In the genomic region with DNA sequence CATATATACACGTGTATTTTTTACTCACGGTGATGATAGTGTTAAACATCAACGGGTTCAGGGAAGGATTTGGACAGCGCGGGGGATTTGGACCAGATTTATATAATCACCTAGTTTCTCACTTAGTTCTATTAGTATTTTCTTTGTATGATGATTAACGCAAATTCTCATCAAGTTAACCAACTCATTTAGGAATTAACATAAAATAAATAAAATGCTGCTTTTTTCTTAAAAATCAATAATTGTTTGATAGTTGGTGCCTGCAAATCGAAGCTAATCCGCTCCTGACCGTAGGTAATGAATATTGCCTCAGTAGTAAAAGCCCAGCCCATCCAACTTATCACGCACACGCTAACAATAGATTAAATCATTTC, we compare ENCODE assay signal across 1 fruit fly cellular context.
TF ChIP-seq lines count a peak whose summit lies in the region.

No protein-coding gene starts in this region.

TF ChIP-seq in whole organism, embryonic, 481 proteins besides CTCF, POLR2A, EP300 and RAD21 (continued from another document and continues in another):
- TF ChIP-seq Awh (GFP tag; IDR thresholded peaks at IDR 0.05; lab: Robert Waterston, UW) (no peak), prd (optimal IDR thresholded peaks at IDR 0.05; lab: Kevin White, UChicago) (no peak), prd (GFP tag; IDR thresholded peaks at IDR 0.05; lab: Robert Waterston, UW) (peak; percentile 90), Med (GFP tag; lab: Kevin White, UChicago) (peak; percentile 95), Fer3 (tag; optimal IDR thresholded peaks at IDR 0.05; lab: Kevin White, UChicago) (peak; percentile 90), wor (GFP tag; IDR thresholded peaks at IDR 0.05; lab: Robert Waterston, UW) (peak; percentile 74), insv (GFP tag; optimal IDR thresholded peaks at IDR 0.05; lab: Kevin White, UChicago) (peak in 1 of 2 experiments; percentile 35), CG31224 (GFP tag; IDR thresholded peaks at IDR 0.05; lab: Robert Waterston, UW) (peak; percentile 84), Mrtf (GFP tag; IDR thresholded peaks at IDR 0.05; lab: Robert Waterston, UW) (peak; percentile 82), az2 (GFP tag; optimal IDR thresholded peaks at IDR 0.05; lab: Kevin White, UChicago) (peak; percentile 68), CG8478 (optimal IDR thresholded peaks at IDR 0.05; lab: Kevin White, UChicago) (no peak), CG12155 (GFP tag; optimal IDR thresholded peaks at IDR 0.05; lab: Kevin White, UChicago) (peak; percentile 77), Hsf (GFP tag; optimal IDR thresholded peaks at IDR 0.05; lab: Kevin White, UChicago) (peak; percentile 80), wek (GFP tag; optimal IDR thresholded peaks at IDR 0.05; lab: Kevin White, UChicago) (no peak), h (optimal IDR thresholded peaks at IDR 0.05; lab: Kevin White, UChicago) (no peak), CG30403 (GFP tag; optimal IDR thresholded peaks at IDR 0.05; lab: Kevin White, UChicago) (peak; percentile 93), CG1529 (GFP tag; optimal IDR thresholded peaks at IDR 0.05; lab: Kevin White, UChicago) (peak; percentile 21), Hand (GFP tag; optimal IDR thresholded peaks at IDR 0.05; lab: Kevin White, UChicago) (peak; percentile 66), CG17361 (GFP tag; IDR thresholded peaks at IDR 0.05; lab: Robert Waterston, UW) (peak; percentile 71; the same call in 2 of the 3 replicates), E2f1 (GFP tag; IDR thresholded peaks at IDR 0.05; lab: Robert Waterston, UW) (peak; percentile 85), sr (GFP tag; IDR thresholded peaks at IDR 0.05; lab: Robert Waterston, UW) (no peak), tna (GFP tag; IDR thresholded peaks at IDR 0.05; lab: Robert Waterston, UW; ENCODE audit: partially characterized antibody) (no peak), fd102C (GFP tag; optimal IDR thresholded peaks at IDR 0.05; lab: Kevin White, UChicago) (no peak), run (tag; optimal IDR thresholded peaks at IDR 0.05; lab: Kevin White, UChicago) (peak; percentile 59), CoRest (tag; optimal IDR thresholded peaks at IDR 0.05; lab: Kevin White, UChicago) (peak; percentile 93), hb (GFP tag; IDR thresholded peaks at IDR 0.05; lab: Robert Waterston, UW; ENCODE audit: partially characterized antibody) (no peak), ash1 (GFP tag; optimal IDR thresholded peaks at IDR 0.05; lab: Kevin White, UChicago) (no peak), Jarid2 (GFP tag; optimal IDR thresholded peaks at IDR 0.05; lab: Kevin White, UChicago) (peak; percentile 61), BEAF-32 (GFP tag; optimal IDR thresholded peaks at IDR 0.05; lab: Kevin White, UChicago) (no peak), scrt (GFP tag; optimal IDR thresholded peaks at IDR 0.05; lab: Kevin White, UChicago) (peak; percentile 77), CG10462 (GFP tag; optimal IDR thresholded peaks at IDR 0.05; lab: Kevin White, UChicago) (peak; percentile 68), gsb-n (tag; optimal IDR thresholded peaks at IDR 0.05; lab: Kevin White, UChicago) (peak; percentile 23), gro (GFP tag; optimal IDR thresholded peaks at IDR 0.05; lab: Kevin White, UChicago) (peak; percentile 83), CG12299 (tag; optimal IDR thresholded peaks at IDR 0.05; lab: Kevin White, UChicago) (peak; percentile 87), C15 (GFP tag; IDR thresholded peaks at IDR 0.05; lab: Robert Waterston, UW) (peak; percentile 65; the same call in 1 of the 3 replicates), HLH4C (GFP tag; IDR thresholded peaks at IDR 0.05; lab: Robert Waterston, UW; ENCODE audit: partially characterized antibody) (0 out of 3 replicates have a peak, but pooled peaks have one; percentile 39), Nf-YC (tag; optimal IDR thresholded peaks at IDR 0.05; lab: Kevin White, UChicago) (peak; percentile 76), CG10321 (GFP tag; IDR thresholded peaks at IDR 0.05; lab: Robert Waterston, UW) (no peak), CHES-1-like (GFP tag; optimal IDR thresholded peaks at IDR 0.05; lab: Kevin White, UChicago) (peak; percentile 83), btn (GFP tag; optimal IDR thresholded peaks at IDR 0.05; lab: Kevin White, UChicago) (peak; percentile 15), Abd-B (GFP tag; optimal IDR thresholded peaks at IDR 0.05; lab: Kevin White, UChicago) (peak; percentile 93), wdn (GFP tag; IDR thresholded peaks at IDR 0.05; lab: Robert Waterston, UW) (peak; percentile 76), hbn (GFP tag; IDR thresholded peaks at IDR 0.05; lab: Robert Waterston, UW; ENCODE audit: partially characterized antibody) (no peak), CG3847 (GFP tag; IDR thresholded peaks at IDR 0.05; lab: Robert Waterston, UW) (peak; percentile 92), slbo (GFP tag; IDR thresholded peaks at IDR 0.05; lab: Robert Waterston, UW) (peak; percentile 94), CG7745 (tag; optimal IDR thresholded peaks at IDR 0.05; lab: Kevin White, UChicago) (no peak), Spps (tag; optimal IDR thresholded peaks at IDR 0.05; lab: Kevin White, UChicago) (peak; percentile 2), CG5245 (GFP tag; optimal IDR thresholded peaks at IDR 0.05; lab: Kevin White, UChicago) (peak; percentile 67), CG6254 (GFP tag; optimal IDR thresholded peaks at IDR 0.05; lab: Kevin White, UChicago) (no peak), GATAe (GFP tag; conservative IDR thresholded peaks at IDR 0.05; lab: Robert Waterston, UW) (peak; percentile 88), nerfin-1 (tag; optimal IDR thresholded peaks at IDR 0.05; lab: Kevin White, UChicago) (peak; percentile 70), CG16779 (GFP tag; IDR thresholded peaks at IDR 0.05; lab: Robert Waterston, UW) (peak; percentile 55; the same call in 1 of the 2 replicates), chn (GFP tag; optimal IDR thresholded peaks at IDR 0.05; lab: Kevin White, UChicago) (peak; percentile 65), bbx (GFP tag; IDR thresholded peaks at IDR 0.05; lab: Robert Waterston, UW; ENCODE audit: partially characterized antibody) (no peak), CG15011 (GFP tag; optimal IDR thresholded peaks at IDR 0.05; lab: Kevin White, UChicago) (peak; percentile 84), CG9727 (GFP tag; optimal IDR thresholded peaks at IDR 0.05; lab: Kevin White, UChicago) (peak; percentile 72), Dp (GFP tag; optimal IDR thresholded peaks at IDR 0.05; lab: Kevin White, UChicago) (no peak), CG6272 (GFP tag; IDR thresholded peaks at IDR 0.05; lab: Robert Waterston, UW) (peak; percentile 88), knrl (GFP tag; IDR thresholded peaks at IDR 0.05; lab: Robert Waterston, UW; ENCODE audit: partially characterized antibody) (peak; percentile 47; the same call in 1 of the 3 replicates), CG17328 (GFP tag; IDR thresholded peaks at IDR 0.05; lab: Robert Waterston, UW) (peak; percentile 36), Atf6 (GFP tag; IDR thresholded peaks at IDR 0.05; lab: Robert Waterston, UW) (peak; percentile 86), Myb (GFP tag; optimal IDR thresholded peaks at IDR 0.05; lab: Kevin White, UChicago) (peak; percentile 68), Mad (GFP tag; optimal IDR thresholded peaks at IDR 0.05; lab: Kevin White, UChicago) (peak; percentile 48), CG8944 (GFP tag; optimal IDR thresholded peaks at IDR 0.05; lab: Kevin White, UChicago) (peak; percentile 62), ham (GFP tag; IDR thresholded peaks at IDR 0.05; lab: Robert Waterston, UW) (peak; percentile 51; the same call in 1 of the 2 replicates), dysf (GFP tag; IDR thresholded peaks at IDR 0.05; lab: Robert Waterston, UW) (peak; percentile 94), Dip3 (GFP tag; optimal IDR thresholded peaks at IDR 0.05; lab: Kevin White, UChicago) (peak; percentile 85), ken (GFP tag; IDR thresholded peaks at IDR 0.05; lab: Robert Waterston, UW) (peak; percentile 62; the same call in 2 of the 3 replicates), CG12071 (GFP tag; optimal IDR thresholded peaks at IDR 0.05; lab: Kevin White, UChicago) (peak; percentile 72), BtbVII (GFP tag; optimal IDR thresholded peaks at IDR 0.05; lab: Kevin White, UChicago) (peak; percentile 83), inv (GFP tag; IDR thresholded peaks at IDR 0.05; lab: Robert Waterston, UW; ENCODE audit: partially characterized antibody) (peak; percentile 61), CG9437 (GFP tag; optimal IDR thresholded peaks at IDR 0.05; lab: Kevin White, UChicago) (peak; percentile 27), NC2α (GFP tag; optimal IDR thresholded peaks at IDR 0.05; lab: Kevin White, UChicago) (peak; percentile 27), CG4820 (GFP tag; optimal IDR thresholded peaks at IDR 0.05; lab: Kevin White, UChicago) (peak; percentile 71), Ets65A (GFP tag; lab: Kevin White, UChicago) (peak; percentile 94), nerfin-2 (GFP tag; IDR thresholded peaks at IDR 0.05; lab: Robert Waterston, UW; ENCODE audit: partially characterized antibody) (no peak), Xbp1 (GFP tag; optimal IDR thresholded peaks at IDR 0.05; lab: Kevin White, UChicago) (peak; percentile 72), CG12236 (GFP tag; optimal IDR thresholded peaks at IDR 0.05; lab: Kevin White, UChicago) (peak; percentile 29), Pdp1 (GFP tag; optimal IDR thresholded peaks at IDR 0.05; lab: Kevin White, UChicago) (peak; percentile 85 to 94), HLH3B (GFP tag; IDR thresholded peaks at IDR 0.05; lab: Robert Waterston, UW) (peak; percentile 81), MTF-1 (GFP tag; optimal IDR thresholded peaks at IDR 0.05; lab: Kevin White, UChicago; ENCODE audit: borderline replicate concordance) (peak; percentile 8), CG8290 (GFP tag; optimal IDR thresholded peaks at IDR 0.05; lab: Kevin White, UChicago) (peak; percentile 33), CG8290 (tag; optimal IDR thresholded peaks at IDR 0.05; lab: Kevin White, UChicago) (no peak), Kr (GFP tag; optimal IDR thresholded peaks at IDR 0.05; lab: Kevin White, UChicago) (no peak), YL-1 (GFP tag; optimal IDR thresholded peaks at IDR 0.05; lab: Kevin White, UChicago) (no peak), tll (GFP tag; optimal IDR thresholded peaks at IDR 0.05; lab: Kevin White, UChicago) (no peak), CG8359 (GFP tag; optimal IDR thresholded peaks at IDR 0.05; lab: Kevin White, UChicago; ENCODE audit: borderline replicate concordance) (no peak), D19B (GFP tag; optimal IDR thresholded peaks at IDR 0.05; lab: Kevin White, UChicago) (peak; percentile 79), CG7928 (GFP tag; optimal IDR thresholded peaks at IDR 0.05; lab: Kevin White, UChicago) (peak; percentile 52), ato (GFP tag; IDR thresholded peaks at IDR 0.05; lab: Robert Waterston, UW; ENCODE audit: partially characterized antibody) (no peak), ATbp (GFP tag; optimal IDR thresholded peaks at IDR 0.05; lab: Kevin White, UChicago) (peak; percentile 56), CG10267 (tag; optimal IDR thresholded peaks at IDR 0.05; lab: Kevin White, UChicago) (peak; percentile 66), chinmo (GFP tag; IDR thresholded peaks at IDR 0.05; lab: Robert Waterston, UW; ENCODE audit: partially characterized antibody) (no peak), slou (GFP tag; optimal IDR thresholded peaks at IDR 0.05; lab: Kevin White, UChicago) (peak; percentile 80), CG2678 (tag; optimal IDR thresholded peaks at IDR 0.05; lab: Kevin White, UChicago) (peak; percentile 96), CG2120 (GFP tag; optimal IDR thresholded peaks at IDR 0.05; lab: Kevin White, UChicago) (peak; percentile 97), sc (optimal IDR thresholded peaks at IDR 0.05; lab: Kevin White, UChicago) (no peak), sc (GFP tag; optimal IDR thresholded peaks at IDR 0.05; lab: Kevin White, UChicago) (no peak), grn (GFP tag; optimal IDR thresholded peaks at IDR 0.05; lab: Kevin White, UChicago) (peak; percentile 89), org-1 (GFP tag; optimal IDR thresholded peaks at IDR 0.05; lab: Kevin White, UChicago) (peak; percentile 78), Antp (GFP tag; optimal IDR thresholded peaks at IDR 0.05; lab: Kevin White, UChicago) (peak; percentile 72), CG4730 (GFP tag; IDR thresholded peaks at IDR 0.05; lab: Robert Waterston, UW) (peak; percentile 74), jing (GFP tag; optimal IDR thresholded peaks at IDR 0.05; lab: Kevin White, UChicago) (peak; percentile 53), cwo (GFP tag; optimal IDR thresholded peaks at IDR 0.05; lab: Kevin White, UChicago) (peak; percentile 98), ap (GFP tag; IDR thresholded peaks at IDR 0.05; lab: Robert Waterston, UW) (peak; percentile 53), tup (GFP tag; optimal IDR thresholded peaks at IDR 0.05; lab: Kevin White, UChicago) (peak; percentile 38), fd3F (GFP tag; optimal IDR thresholded peaks at IDR 0.05; lab: Kevin White, UChicago) (peak; percentile 86), CG1647 (GFP tag; optimal IDR thresholded peaks at IDR 0.05; lab: Kevin White, UChicago) (peak; percentile 69), Sox100B (GFP tag; optimal IDR thresholded peaks at IDR 0.05; lab: Kevin White, UChicago) (peak; percentile 79), chm (GFP tag; IDR thresholded peaks at IDR 0.05; lab: Robert Waterston, UW) (no peak), CG14014 (GFP tag; IDR thresholded peaks at IDR 0.05; lab: Robert Waterston, UW) (peak; percentile 92), ab (GFP tag; optimal IDR thresholded peaks at IDR 0.05; lab: Kevin White, UChicago) (peak; percentile 11), CG43689 (GFP tag; IDR thresholded peaks at IDR 0.05; lab: Robert Waterston, UW) (peak; percentile 69), CG14965 (GFP tag; optimal IDR thresholded peaks at IDR 0.05; lab: Kevin White, UChicago; ENCODE audit: borderline replicate concordance) (no peak), B-H1 (GFP tag; IDR thresholded peaks at IDR 0.05; lab: Robert Waterston, UW) (peak; percentile 78), CG34224 (GFP tag; IDR thresholded peaks at IDR 0.05; lab: Robert Waterston, UW; ENCODE audit: partially characterized antibody) (no peak), CG8388 (GFP tag; optimal IDR thresholded peaks at IDR 0.05; lab: Kevin White, UChicago) (peak; percentile 39), CG1832 (GFP tag; optimal IDR thresholded peaks at IDR 0.05; lab: Kevin White, UChicago) (no peak), CG4360 (GFP tag; IDR thresholded peaks at IDR 0.05; lab: Robert Waterston, UW) (no peak), ac (GFP tag; optimal IDR thresholded peaks at IDR 0.05; lab: Kevin White, UChicago) (no peak), CG30431 (GFP tag; optimal IDR thresholded peaks at IDR 0.05; lab: Kevin White, UChicago) (peak; percentile 48), yki (optimal IDR thresholded peaks at IDR 0.05; lab: Kevin White, UChicago) (no peak), repo (GFP tag; optimal IDR thresholded peaks at IDR 0.05; lab: Kevin White, UChicago) (peak; percentile 65), Sin3A (optimal IDR thresholded peaks at IDR 0.05; lab: Kevin White, UChicago) (no peak), toy (GFP tag; IDR thresholded peaks at IDR 0.05; lab: Robert Waterston, UW) (peak; percentile 82), CG6654 (GFP tag; optimal IDR thresholded peaks at IDR 0.05; lab: Kevin White, UChicago) (peak; percentile 60)
